Fruit fly (Drosophila melanogaster): Measurements from ENCODE around the gene CG3777.

dm6 chrX:311328-311727 is 31.8 kb downstream of the CG3777 start:
- TF ChIP-seq Abd-B (GFP tag; optimal IDR thresholded peaks at IDR 0.05) (no peak), jim (GFP tag; optimal IDR thresholded peaks at IDR 0.05) (no peak), GATAd (GFP tag; optimal IDR thresholded peaks at IDR 0.05) (no peak), fru (GFP tag; optimal IDR thresholded peaks at IDR 0.05) (no peak), sv (GFP tag; optimal IDR thresholded peaks at IDR 0.05) (no peak), sage (GFP tag; optimal IDR thresholded peaks at IDR 0.05) (no peak), lola (GFP tag; optimal IDR thresholded peaks at IDR 0.05) (no peak), CG9705 (GFP tag; optimal IDR thresholded peaks at IDR 0.05) (no peak), psq (GFP tag; optimal IDR thresholded peaks at IDR 0.05) (no peak)
